Worm (Caenorhabditis elegans): Measurements from ENCODE around the gene Y70G10A.3.

ce11 chrIII:10240073-10240472 is 1.2 kb downstream of the Y70G10A.3 start:
- TF ChIP-seq skn-1 (tag; optimal IDR thresholded peaks at IDR 0.05) (no peak), aly-2 (tag; optimal IDR thresholded peaks at IDR 0.05) (no peak), ztf-11 (tag; optimal IDR thresholded peaks at IDR 0.05) (no peak), lin-39 (tag; optimal IDR thresholded peaks at IDR 0.05) (no peak), unc-39 (tag; optimal IDR thresholded peaks at IDR 0.05) (no peak), nhr-76 (tag; optimal IDR thresholded peaks at IDR 0.05) (no peak), ztf-4 (tag; optimal IDR thresholded peaks at IDR 0.05) (no peak), unc-62 (GFP tag; optimal IDR thresholded peaks at IDR 0.05) (no peak), snpc-4 (tag; optimal IDR thresholded peaks at IDR 0.05) (no peak)

Measured in whole organism, L3 larva.